Fruit fly (Drosophila melanogaster) whole organism, embryonic: ENCODE measurements around the gene Hsp70Aa.

Experiments used
- Asciz ChIP-seq: fragments of 200-800 bp; sonication (Bioruptor generic); optimal IDR thresholded peaks from 2 replicates; lab custom pipeline; 2017; ENCODE audit warnings: missing biosample characterization, mild to moderate bottlenecking, missing genetic modification characterization, missing genetic modification reagents
- Blimp-1 ChIP-seq: fragments of 200-800 bp; sonication (Bioruptor generic); optimal IDR thresholded peaks from 3 replicates; lab custom pipeline; 2018; ENCODE audit warnings: missing biosample characterization, missing genetic modification characterization, mild to moderate bottlenecking, moderate library complexity, missing genetic modification reagents
- CG11696 ChIP-seq: fragments of 200-800 bp; sonication (Bioruptor generic); IDR thresholded peaks from 2 replicates; pipeline ENCODE4 v1.3.6; 2022; ENCODE audit warnings: missing biosample characterization, missing genetic modification characterization
- CG12104 ChIP-seq: fragments of 200-800 bp; sonication (Bioruptor generic); optimal IDR thresholded peaks from 3 replicates; lab custom pipeline; 2016; ENCODE audit warnings: missing biosample characterization, missing genetic modification characterization
- CG13424 ChIP-seq: fragments of 200-800 bp; sonication (Bioruptor generic); optimal IDR thresholded peaks from 2 replicates; lab custom pipeline; 2019; ENCODE audit warnings: missing biosample characterization, mild to moderate bottlenecking, missing genetic modification characterization, moderate library complexity
- CG13775 ChIP-seq: fragments of 200-800 bp; sonication (Bioruptor generic); optimal IDR thresholded peaks from 3 replicates; lab custom pipeline; 2017; ENCODE audit warnings: missing biosample characterization, mild to moderate bottlenecking, missing genetic modification characterization
- CG14667 ChIP-seq: fragments of 200-800 bp; sonication (Bioruptor generic); IDR thresholded peaks from 2 replicates; pipeline ENCODE4 v1.3.6; 2022; ENCODE audit warnings: missing biosample characterization, missing genetic modification characterization
- CG14965 ChIP-seq: fragments of 200-800 bp; sonication (Bioruptor generic); optimal IDR thresholded peaks from 2 replicates; lab custom pipeline; 2016; ENCODE audit warnings: missing biosample characterization, missing genetic modification characterization, borderline replicate concordance
- CG17359 ChIP-seq: fragments of 200-800 bp; sonication (Bioruptor generic); optimal IDR thresholded peaks from 3 replicates; lab custom pipeline; 2018; ENCODE audit warnings: missing biosample characterization, mild to moderate bottlenecking, missing genetic modification characterization, moderate library complexity
- CG17802 ChIP-seq: fragments of 200-800 bp; sonication (Bioruptor generic); optimal IDR thresholded peaks from 2 replicates; lab custom pipeline; 2018; ENCODE audit warnings: missing biosample characterization, mild to moderate bottlenecking, missing genetic modification characterization, moderate library complexity
- CG18011 ChIP-seq: fragments of 200-800 bp; sonication (Bioruptor generic); optimal IDR thresholded peaks from 2 replicates; lab custom pipeline; 2017; ENCODE audit warnings: missing biosample characterization, missing genetic modification characterization, mild to moderate bottlenecking, moderate library complexity, missing genotype
- CG2129 ChIP-seq: fragments of 200-800 bp; sonication (Bioruptor generic); IDR thresholded peaks from 2 replicates; pipeline ENCODE4 v1.3.6; 2022; ENCODE audit warnings: missing biosample characterization, missing genetic modification characterization; ENCODE audit not compliant: partially characterized antibody
- CG2202 ChIP-seq: fragments of 200-800 bp; sonication (Bioruptor generic); optimal IDR thresholded peaks from 2 replicates; lab custom pipeline; 2018; ENCODE audit warnings: missing biosample characterization, mild to moderate bottlenecking, missing genetic modification characterization
- CG30403 ChIP-seq: fragments of 200-800 bp; sonication (Bioruptor generic); optimal IDR thresholded peaks from 3 replicates; lab custom pipeline; 2016; ENCODE audit warnings: missing biosample characterization, missing genetic modification characterization
- CG3281 ChIP-seq: fragments of 200-800 bp; sonication (Bioruptor generic); optimal IDR thresholded peaks from 3 replicates; lab custom pipeline; 2017; ENCODE audit warnings: missing biosample characterization, mild to moderate bottlenecking, missing genetic modification characterization
- CG34376 ChIP-seq: fragments of 200-800 bp; sonication (Bioruptor generic); optimal IDR thresholded peaks from 2 replicates; lab custom pipeline; 2018; ENCODE audit warnings: missing biosample characterization, mild to moderate bottlenecking, missing genetic modification characterization
- CG43689 ChIP-seq: fragments of 200-800 bp; sonication (Bioruptor generic); IDR thresholded peaks from 2 replicates; pipeline ENCODE4 v1.3.6; 2022; ENCODE audit warnings: missing biosample characterization, missing genetic modification characterization
- CG4424 ChIP-seq: fragments of 200-800 bp; sonication (Bioruptor generic); optimal IDR thresholded peaks from 3 replicates; lab custom pipeline; 2016; ENCODE audit warnings: missing biosample characterization, missing genetic modification characterization
- CG6854 ChIP-seq: fragments of 200-800 bp; sonication (Bioruptor generic); optimal IDR thresholded peaks from 3 replicates; lab custom pipeline; 2017; ENCODE audit warnings: missing biosample characterization, mild to moderate bottlenecking, missing genetic modification characterization
- CG7271 ChIP-seq: fragments of 200-800 bp; sonication (Bioruptor generic); optimal IDR thresholded peaks from 2 replicates; lab custom pipeline; 2018; ENCODE audit warnings: missing biosample characterization, mild to moderate bottlenecking, missing genetic modification characterization, moderate library complexity
- CG7357 ChIP-seq: fragments of 200-800 bp; sonication (Bioruptor generic); IDR thresholded peaks from 3 replicates; pipeline ENCODE4 v1.3.6; 2022; ENCODE audit warnings: missing biosample characterization, missing genetic modification characterization
- Dad ChIP-seq: fragments of 200-800 bp; sonication (Bioruptor generic); optimal IDR thresholded peaks from 3 replicates; lab custom pipeline; 2016; ENCODE audit warnings: missing biosample characterization, missing genetic modification characterization
- Gsc ChIP-seq: fragments of 200-800 bp; sonication (Bioruptor generic); IDR thresholded peaks from 2 replicates; pipeline ENCODE4 v1.3.6; 2022; ENCODE audit warnings: missing biosample characterization, missing genetic modification characterization
- NC2β ChIP-seq: fragments of 200-800 bp; sonication (Bioruptor generic); optimal IDR thresholded peaks from 2 replicates; lab custom pipeline; 2016; ENCODE audit warnings: missing biosample characterization, missing genetic modification characterization
- Nf-YA ChIP-seq: fragments of 200-800 bp; sonication (Bioruptor generic); IDR thresholded peaks from 2 replicates; pipeline ENCODE4 v1.3.6; 2022; ENCODE audit warnings: missing biosample characterization, missing genetic modification characterization
- NfI ChIP-seq: fragments of 200-800 bp; sonication (Bioruptor generic); optimal IDR thresholded peaks from 3 replicates; lab custom pipeline; 2018; ENCODE audit warnings: missing biosample characterization, mild to moderate bottlenecking, missing genetic modification characterization, moderate library complexity
- Oli ChIP-seq: fragments of 200-800 bp; sonication (Bioruptor generic); optimal IDR thresholded peaks from 2 replicates; lab custom pipeline; 2018; ENCODE audit warnings: missing biosample characterization, mild to moderate bottlenecking, missing genetic modification characterization, moderate library complexity
- PHDP ChIP-seq: fragments of 200-800 bp; sonication (Bioruptor generic); optimal IDR thresholded peaks from 3 replicates; lab custom pipeline; 2018; ENCODE audit warnings: missing biosample characterization, mild to moderate bottlenecking, missing genetic modification characterization, moderate library complexity
- Rx ChIP-seq: fragments of 200-800 bp; sonication (Bioruptor generic); IDR thresholded peaks from 2 replicates; pipeline ENCODE4 v1.3.6; 2022; ENCODE audit warnings: missing biosample characterization, missing genetic modification characterization
- Side ChIP-seq: fragments of 200-800 bp; sonication (Bioruptor generic); optimal IDR thresholded peaks from 2 replicates; lab custom pipeline; 2016; ENCODE audit warnings: missing biosample characterization, missing genetic modification characterization
- Sox100B ChIP-seq: fragments of 200-800 bp; sonication (Bioruptor generic); optimal IDR thresholded peaks from 3 replicates; lab custom pipeline; 2018; ENCODE audit warnings: missing biosample characterization, mild to moderate bottlenecking, missing genetic modification characterization
- ap ChIP-seq: fragments of 200-800 bp; sonication (Bioruptor generic); IDR thresholded peaks from 2 replicates; pipeline ENCODE4 v1.3.6; 2022; ENCODE audit warnings: missing biosample characterization, missing genetic modification characterization
- bigmax ChIP-seq: fragments of 200-800 bp; sonication (Bioruptor generic); optimal IDR thresholded peaks from 2 replicates; lab custom pipeline; 2018; ENCODE audit warnings: missing biosample characterization, mild to moderate bottlenecking, missing genetic modification characterization
- bsh ChIP-seq, 2 experiments: fragments of 200-800 bp; sonication (Bioruptor generic); optimal IDR thresholded peaks; 2 replicates each; lab custom pipeline; 2017 to 2018; ENCODE audit warnings: mild to moderate bottlenecking in 2 of 2, missing biosample characterization in 2 of 2, missing genetic modification characterization in 2 of 2, moderate library complexity in 1 of 2
- dati ChIP-seq: fragments of 200-800 bp; sonication (Bioruptor generic); IDR thresholded peaks from 2 replicates; pipeline ENCODE4 v1.3.6; 2022; ENCODE audit warnings: missing biosample characterization, missing genetic modification characterization
- emc ChIP-seq: fragments of 200-800 bp; sonication (Bioruptor generic); optimal IDR thresholded peaks from 2 replicates; lab custom pipeline; 2016; ENCODE audit warnings: missing biosample characterization, missing genetic modification characterization
- ems ChIP-seq: fragments of 200-800 bp; sonication (Bioruptor generic); optimal IDR thresholded peaks from 3 replicates; lab custom pipeline; 2016; ENCODE audit warnings: missing biosample characterization, missing genetic modification characterization
- gcm2 ChIP-seq: fragments of 200-800 bp; sonication (Bioruptor generic); optimal IDR thresholded peaks from 2 replicates; lab custom pipeline; 2016; ENCODE audit warnings: missing biosample characterization, missing genetic modification characterization
- gfzf ChIP-seq: fragments of 200-800 bp; sonication (Bioruptor generic); optimal IDR thresholded peaks from 2 replicates; lab custom pipeline; 2016; ENCODE audit warnings: missing biosample characterization, mild to moderate bottlenecking, missing genetic modification characterization, moderate library complexity
- gsb-n ChIP-seq: fragments of 200-800 bp; sonication (Bioruptor generic); optimal IDR thresholded peaks from 3 replicates; lab custom pipeline; 2018; ENCODE audit warnings: missing biosample characterization, mild to moderate bottlenecking, missing genetic modification characterization
- insv ChIP-seq, 2 experiments: fragments of 200-800 bp; sonication (Bioruptor generic); optimal IDR thresholded peaks; 3 replicates each; lab custom pipeline; 2016 to 2018; ENCODE audit warnings: missing biosample characterization in 2 of 2, missing genetic modification characterization in 2 of 2
- nmo ChIP-seq: fragments of 200-800 bp; sonication (Bioruptor generic); optimal IDR thresholded peaks from 2 replicates; lab custom pipeline; 2018; ENCODE audit warnings: missing biosample characterization, mild to moderate bottlenecking, missing genetic modification characterization, moderate library complexity
- p53 ChIP-seq: fragments of 200-800 bp; sonication (Bioruptor generic); optimal IDR thresholded peaks from 2 replicates; lab custom pipeline; 2016; ENCODE audit warnings: missing biosample characterization, missing genetic modification characterization
- pho ChIP-seq: fragments of 200-800 bp; sonication (Bioruptor generic); optimal IDR thresholded peaks from 2 replicates; lab custom pipeline; 2016; ENCODE audit warnings: missing biosample characterization, missing genetic modification characterization
- sens ChIP-seq: fragments of 200-800 bp; sonication (Bioruptor generic); peaks from one replicate; lab custom pipeline; 2016; ENCODE audit warnings: missing biosample characterization, missing genetic modification characterization
- slou ChIP-seq: fragments of 200-800 bp; sonication (Bioruptor generic); optimal IDR thresholded peaks from 3 replicates; lab custom pipeline; 2016; ENCODE audit warnings: missing biosample characterization, missing genetic modification characterization
- sna ChIP-seq: fragments of 200-800 bp; sonication (Bioruptor generic); IDR thresholded peaks from 2 replicates; pipeline ENCODE4 v1.3.6; 2022; ENCODE audit warnings: missing biosample characterization, missing genetic modification characterization; ENCODE audit not compliant: partially characterized antibody
- tin ChIP-seq: fragments of 200-800 bp; sonication (Bioruptor generic); optimal IDR thresholded peaks from 3 replicates; lab custom pipeline; 2016; ENCODE audit warnings: missing biosample characterization, missing genetic modification characterization
- wek ChIP-seq: fragments of 200-800 bp; sonication (Bioruptor generic); optimal IDR thresholded peaks from 3 replicates; lab custom pipeline; 2018; ENCODE audit warnings: missing biosample characterization, mild to moderate bottlenecking, missing genetic modification characterization, moderate library complexity

Gene Hsp70Aa

dm6 chr3R:11967262-11968029 lies 11.1 kb upstream of the Hsp70Aa start, which contains the start of the genes CG12213 and GC1 (continued):
- TF ChIP-seq Sox100B (GFP tag; lab: Kevin White, UChicago) = peak; percentile 3
- TF ChIP-seq CG11696 (GFP tag; lab: Robert Waterston, UW) = no peak
- TF ChIP-seq CG34376 (GFP tag; lab: Kevin White, UChicago) = no peak
- TF ChIP-seq slou = no peak
- peak; percentile 10 for TF ChIP-seq Dad (GFP tag; lab: Kevin White, UChicago)
- no peak for TF ChIP-seq NC2β
- no peak for TF ChIP-seq emc (GFP tag; lab: Kevin White, UChicago)
- TF ChIP-seq Oli (tag; lab: Kevin White, UChicago) = no peak
- TF ChIP-seq CG17802 (tag; lab: Kevin White, UChicago) = no peak
- TF ChIP-seq CG18011 (GFP tag; lab: Kevin White, UChicago) = no peak
- TF ChIP-seq dati (GFP tag; lab: Robert Waterston, UW) = no peak
- TF ChIP-seq bsh (GFP tag; optimal IDR thresholded peaks at IDR 0.05; lab: Kevin White, UChicago) = no peak
- TF ChIP-seq CG13424 = peak; percentile 4
- TF ChIP-seq ap (GFP tag; lab: Robert Waterston, UW) = no peak
- TF ChIP-seq Gsc (GFP tag; lab: Robert Waterston, UW) = no peak
- TF ChIP-seq PHDP = no peak
- peak; percentile 7 for TF ChIP-seq CG13775 (GFP tag; lab: Kevin White, UChicago)
- peak; percentile 2 for TF ChIP-seq wek
- TF ChIP-seq CG6854 (GFP tag; lab: Kevin White, UChicago) = no peak
- TF ChIP-seq CG2202 (tag; lab: Kevin White, UChicago) = no peak
- TF ChIP-seq Blimp-1 (GFP tag; lab: Kevin White, UChicago) = no peak
- peak; percentile 34 for TF ChIP-seq ems (GFP tag; lab: Kevin White, UChicago)
- peak; percentile 34 for TF ChIP-seq gsb-n (tag; lab: Kevin White, UChicago)
- no peak for TF ChIP-seq CG43689 (GFP tag; lab: Robert Waterston, UW)
- TF ChIP-seq CG4424 (GFP tag; lab: Kevin White, UChicago) = peak; percentile 40
- no peak for TF ChIP-seq Asciz
- TF ChIP-seq CG30403 = peak; percentile 44
- no peak for TF ChIP-seq pho (GFP tag; lab: Kevin White, UChicago)
- TF ChIP-seq p53 (GFP tag; lab: Kevin White, UChicago) = no peak
- peak; percentile 93 for TF ChIP-seq gfzf (GFP tag; lab: Kevin White, UChicago)
- peak; percentile 24 for TF ChIP-seq tin
- no peak for TF ChIP-seq CG7357 (GFP tag; lab: Robert Waterston, UW)
- TF ChIP-seq Side (GFP tag; lab: Kevin White, UChicago) = no peak
- no peak for TF ChIP-seq CG17359 (tag; lab: Kevin White, UChicago)
- peak; percentile 88 for TF ChIP-seq sens (GFP tag; lab: Kevin White, UChicago)
- no peak for TF ChIP-seq CG3281 (GFP tag; lab: Kevin White, UChicago)
- TF ChIP-seq CG14965 = no peak
- peak; percentile 0 for TF ChIP-seq CG7271 (tag; lab: Kevin White, UChicago)
- TF ChIP-seq insv (GFP tag; optimal IDR thresholded peaks at IDR 0.05; lab: Kevin White, UChicago) = peak in 1 of 2 experiments; percentile 24
- peak; percentile 99 for TF ChIP-seq sna (GFP tag; lab: Robert Waterston, UW)
- peak; percentile 80 for TF ChIP-seq nmo (GFP tag; lab: Kevin White, UChicago)
- TF ChIP-seq Nf-YA (GFP tag; lab: Robert Waterston, UW) = no peak
- no peak for TF ChIP-seq gcm2 (GFP tag; lab: Kevin White, UChicago)
- TF ChIP-seq NfI = peak; percentile 18
- peak; percentile 13 for TF ChIP-seq CG12104
- TF ChIP-seq Rx = no peak
- no peak for TF ChIP-seq CG14667 (GFP tag; lab: Robert Waterston, UW)
- TF ChIP-seq CG2129 (GFP tag; lab: Robert Waterston, UW) = peak; percentile 97
- TF ChIP-seq bigmax (GFP tag; lab: Kevin White, UChicago) = no peak
